Fruit fly (Drosophila melanogaster): ENCODE results near the gene Flo2.

Gene Flo2

dm6 chrX:14923277-14924019 is 84.3 kb downstream of the Flo2 start, which contains the start of gene CG9503:
Gene CG9503, minus strand, starts transcription at chrX:14923493.
- TF ChIP-seq Ets98B (GFP tag; IDR thresholded peaks at IDR 0.05) = no peak; the same call in 1 of the 2 replicates
- TF ChIP-seq CG17806 (tag; optimal IDR thresholded peaks at IDR 0.05) = no peak
- no peak for TF ChIP-seq CG32121 (GFP tag; IDR thresholded peaks at IDR 0.05)
- TF ChIP-seq CG10348 (GFP tag; IDR thresholded peaks at IDR 0.05) = no peak

DNA sequence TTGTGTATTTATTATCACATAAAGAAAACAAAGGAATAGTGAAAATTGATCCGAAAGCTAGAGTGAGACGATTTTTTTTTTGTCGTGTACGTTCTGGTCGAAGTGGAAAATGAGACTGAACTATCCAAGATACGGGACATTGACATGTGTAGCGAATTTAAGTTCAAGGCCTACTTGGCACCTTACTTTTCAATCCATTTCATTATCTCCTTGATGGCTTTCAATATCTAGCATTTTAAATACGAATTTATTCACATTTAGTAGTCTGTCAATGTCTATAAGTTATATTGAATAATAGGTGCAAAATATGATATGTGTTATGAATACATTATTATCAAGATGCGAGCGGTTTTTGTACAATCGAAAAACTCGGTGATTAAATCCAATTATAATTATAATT is 89.7 kb downstream of the Flo2 start, which contains the start of gene CG32591:
Gene CG32591, minus strand, starts transcription at position 101 of the 400 bp plus-strand sequence.
- TF ChIP-seq fd96Ca (GFP tag; IDR thresholded peaks at IDR 0.05) = no peak
- no peak for TF ChIP-seq CG14655 (GFP tag; optimal IDR thresholded peaks at IDR 0.05)

dm6 chrX:14929813-14930212 is 90.6 kb downstream of the Flo2 start:
- TF ChIP-seq CG32121 (GFP tag; IDR thresholded peaks at IDR 0.05) = no peak
- no peak for TF ChIP-seq CG9948 (tag; optimal IDR thresholded peaks at IDR 0.05)
- TF ChIP-seq Ets98B (GFP tag; IDR thresholded peaks at IDR 0.05) = no peak
- TF ChIP-seq CG15710 (tag; optimal IDR thresholded peaks at IDR 0.05) = no peak
- no peak for TF ChIP-seq gl (tag; optimal IDR thresholded peaks at IDR 0.05)
- no peak for TF ChIP-seq EcR (GFP tag; optimal IDR thresholded peaks at IDR 0.05)
- TF ChIP-seq Pif1B (GFP tag; optimal IDR thresholded peaks at IDR 0.05) = no peak
- TF ChIP-seq CG34367 (tag; optimal IDR thresholded peaks at IDR 0.05) = no peak
- no peak for TF ChIP-seq CG12605 (GFP tag; IDR thresholded peaks at IDR 0.05)
- no peak for TF ChIP-seq CG14655 (GFP tag; optimal IDR thresholded peaks at IDR 0.05)
- no peak for TF ChIP-seq Pif1A (GFP tag; optimal IDR thresholded peaks at IDR 0.05)
- TF ChIP-seq D1 (tag; optimal IDR thresholded peaks at IDR 0.05) = no peak
- TF ChIP-seq fd96Ca (GFP tag; IDR thresholded peaks at IDR 0.05) = no peak
- no peak for TF ChIP-seq CG8159 (tag; optimal IDR thresholded peaks at IDR 0.05)
- no peak for TF ChIP-seq CG13204 (GFP tag; optimal IDR thresholded peaks at IDR 0.05)
- no peak for TF ChIP-seq CG8301 (tag; optimal IDR thresholded peaks at IDR 0.05)
- TF ChIP-seq CG17806 (tag; optimal IDR thresholded peaks at IDR 0.05) = no peak
- no peak for TF ChIP-seq CG10348 (GFP tag; IDR thresholded peaks at IDR 0.05)
- TF ChIP-seq Snoo (tag; optimal IDR thresholded peaks at IDR 0.05) = no peak
- TF ChIP-seq CG4496 (GFP tag; IDR thresholded peaks at IDR 0.05) = no peak

DNA sequence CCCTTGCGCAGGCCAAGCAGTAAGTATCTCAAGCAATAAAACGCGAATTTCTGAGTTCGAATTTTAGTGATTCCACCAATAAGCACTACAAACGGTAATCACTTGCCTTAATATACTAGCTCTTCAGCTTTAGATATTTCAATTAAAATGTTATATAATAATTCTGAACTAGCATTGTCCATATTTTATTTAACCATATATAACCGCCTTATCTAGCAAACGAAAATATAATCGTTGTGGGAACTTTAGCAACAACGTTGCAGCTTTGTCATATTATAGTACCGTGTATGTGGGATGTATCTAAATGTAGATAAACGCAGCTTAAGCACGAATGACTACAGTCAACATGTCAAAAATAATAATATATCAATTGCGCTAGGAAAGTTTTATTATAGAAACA is 92.1 kb downstream of the Flo2 start:
- TF ChIP-seq Ets98B (GFP tag; IDR thresholded peaks at IDR 0.05) (no peak), CG9948 (tag; optimal IDR thresholded peaks at IDR 0.05) (no peak), gl (tag; optimal IDR thresholded peaks at IDR 0.05) (no peak), EcR (GFP tag; optimal IDR thresholded peaks at IDR 0.05) (no peak)

DNA sequence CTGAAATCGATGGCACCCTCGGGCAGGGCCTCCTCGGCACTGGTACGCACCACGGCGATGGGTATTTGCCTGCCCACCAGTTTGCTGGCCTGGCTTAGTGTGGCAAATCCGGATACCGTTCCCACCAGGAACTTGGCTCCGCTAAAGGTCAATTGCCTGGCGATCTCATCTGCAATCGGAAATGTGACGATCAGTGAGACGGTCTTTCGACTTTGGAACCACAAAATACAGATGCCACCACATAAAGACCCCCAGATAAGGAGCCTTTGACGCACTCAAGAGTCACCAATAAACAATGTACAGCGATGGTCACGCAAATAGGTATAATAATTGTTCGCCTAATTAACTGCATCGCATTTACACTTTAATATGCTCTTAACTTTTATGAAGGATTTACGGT is 97.1 kb downstream of the Flo2 start:
- TF ChIP-seq CG15710 (tag; optimal IDR thresholded peaks at IDR 0.05) (no peak), gl (tag; optimal IDR thresholded peaks at IDR 0.05) (peak; percentile 3)

dm6 chrX:14946522-14946921 is 107.3 kb downstream of the Flo2 start:
- no peak for TF ChIP-seq CG17806 (tag; optimal IDR thresholded peaks at IDR 0.05)
- TF ChIP-seq rn (GFP tag; IDR thresholded peaks at IDR 0.05) = no peak
- TF ChIP-seq CG9948 (tag; optimal IDR thresholded peaks at IDR 0.05) = no peak
- TF ChIP-seq CG34367 (tag; optimal IDR thresholded peaks at IDR 0.05) = no peak
- TF ChIP-seq CG10348 (GFP tag; IDR thresholded peaks at IDR 0.05) = no peak
- no peak for TF ChIP-seq CG32121 (GFP tag; IDR thresholded peaks at IDR 0.05)
- no peak for TF ChIP-seq CG13204 (GFP tag; optimal IDR thresholded peaks at IDR 0.05)
- TF ChIP-seq Pif1A (GFP tag; optimal IDR thresholded peaks at IDR 0.05) = no peak

dm6 chrX:14947399-14947798 is 108.2 kb downstream of the Flo2 start:
- TF ChIP-seq CG8159 (tag; optimal IDR thresholded peaks at IDR 0.05) = peak; percentile 71
- TF ChIP-seq CG34367 (tag; optimal IDR thresholded peaks at IDR 0.05) = peak; percentile 86
- TF ChIP-seq CG10348 (GFP tag; IDR thresholded peaks at IDR 0.05) = peak; percentile 47; the same call in 1 of the 2 replicates
- peak; percentile 9 for TF ChIP-seq D1 (tag; optimal IDR thresholded peaks at IDR 0.05)
- peak; percentile 76 for TF ChIP-seq Pif1A (GFP tag; optimal IDR thresholded peaks at IDR 0.05)
- TF ChIP-seq CG12605 (GFP tag; IDR thresholded peaks at IDR 0.05) = peak; percentile 97
- peak; percentile 99 for TF ChIP-seq CG13204 (GFP tag; optimal IDR thresholded peaks at IDR 0.05)
- TF ChIP-seq Pif1B (GFP tag; optimal IDR thresholded peaks at IDR 0.05) = peak; percentile 61
- TF ChIP-seq CG15710 (tag; optimal IDR thresholded peaks at IDR 0.05) = peak; percentile 78
- peak; percentile 69 for TF ChIP-seq Snoo (tag; optimal IDR thresholded peaks at IDR 0.05)
- peak; percentile 96 for TF ChIP-seq CG32121 (GFP tag; IDR thresholded peaks at IDR 0.05)
- peak; percentile 49; the same call in 1 of the 2 replicates for TF ChIP-seq rn (GFP tag; IDR thresholded peaks at IDR 0.05)
- peak; percentile 57 for TF ChIP-seq EcR (GFP tag; optimal IDR thresholded peaks at IDR 0.05)
- peak; percentile 86 for TF ChIP-seq CG14655 (GFP tag; optimal IDR thresholded peaks at IDR 0.05)
- peak; percentile 92 for TF ChIP-seq fd96Ca (GFP tag; IDR thresholded peaks at IDR 0.05)
- peak; percentile 98 for TF ChIP-seq gl (tag; optimal IDR thresholded peaks at IDR 0.05)
- peak; percentile 73 for TF ChIP-seq CG17806 (tag; optimal IDR thresholded peaks at IDR 0.05)
- TF ChIP-seq Ets98B (GFP tag; IDR thresholded peaks at IDR 0.05) = peak; percentile 97
- peak; percentile 69 for TF ChIP-seq CG9948 (tag; optimal IDR thresholded peaks at IDR 0.05)
- peak; percentile 86 for TF ChIP-seq CG8301 (tag; optimal IDR thresholded peaks at IDR 0.05)
- TF ChIP-seq CG4496 (GFP tag; IDR thresholded peaks at IDR 0.05) = peak; percentile 97
